Worm (Caenorhabditis elegans): ENCODE results near the gene Y81B9A.2.

Gene Y81B9A.2

ce11 chrX:9171241-9171640 lies 12.7 kb upstream of the Y81B9A.2 start, which contains the start of gene B0563.1:
B0563.1 (plus strand) TSS chrX:9171541.
- TF ChIP-seq sea-2 (GFP tag; optimal IDR thresholded peaks at IDR 0.05) (no peak), nhr-11 (tag; optimal IDR thresholded peaks at IDR 0.05) (no peak), nhr-237 (tag; optimal IDR thresholded peaks at IDR 0.05) (no peak), egl-5 (tag; optimal IDR thresholded peaks at IDR 0.05) (no peak), mdl-1 (tag; optimal IDR thresholded peaks at IDR 0.05) (no peak), snpc-4 (tag; optimal IDR thresholded peaks at IDR 0.05) (no peak), tbx-2 (tag; optimal IDR thresholded peaks at IDR 0.05) (no peak), unc-62 (GFP tag; optimal IDR thresholded peaks at IDR 0.05) (no peak), daf-12 (tag; optimal IDR thresholded peaks at IDR 0.05) (no peak), aly-2 (tag; optimal IDR thresholded peaks at IDR 0.05) (no peak), ztf-4 (tag; optimal IDR thresholded peaks at IDR 0.05) (no peak), ceh-9 (tag; optimal IDR thresholded peaks at IDR 0.05) (no peak), nhr-77 (tag; optimal IDR thresholded peaks at IDR 0.05) (no peak), egl-27 (tag; optimal IDR thresholded peaks at IDR 0.05) (no peak), unc-39 (tag; optimal IDR thresholded peaks at IDR 0.05) (no peak), ztf-11 (tag; optimal IDR thresholded peaks at IDR 0.05) (no peak), fos-1 (tag; optimal IDR thresholded peaks at IDR 0.05) (no peak)

ce11 chrX:9172278-9172677 lies 11.7 kb upstream of the Y81B9A.2 start, which contains the start of gene B0563.18:
B0563.18 (plus strand) TSS chrX:9172578.
- TF ChIP-seq nhr-237 (tag; optimal IDR thresholded peaks at IDR 0.05) (no peak), nhr-67 (tag; optimal IDR thresholded peaks at IDR 0.05) (no peak), elt-3 (tag; optimal IDR thresholded peaks at IDR 0.05) (no peak), hmg-11 (tag; optimal IDR thresholded peaks at IDR 0.05) (no peak), sea-2 (GFP tag; optimal IDR thresholded peaks at IDR 0.05) (no peak), unc-39 (tag; optimal IDR thresholded peaks at IDR 0.05) (no peak), tbx-2 (tag; optimal IDR thresholded peaks at IDR 0.05) (no peak), elt-1 (tag; optimal IDR thresholded peaks at IDR 0.05) (no peak), aly-2 (tag; optimal IDR thresholded peaks at IDR 0.05) (no peak), eor-1 (tag; optimal IDR thresholded peaks at IDR 0.05) (no peak), lin-39 (tag; optimal IDR thresholded peaks at IDR 0.05) (no peak), fkh-10 (GFP tag; optimal IDR thresholded peaks at IDR 0.05) (no peak), fos-1 (tag; optimal IDR thresholded peaks at IDR 0.05) (no peak), nhr-12 (tag; optimal IDR thresholded peaks at IDR 0.05) (no peak), zag-1 (tag; optimal IDR thresholded peaks at IDR 0.05) (no peak), egl-5 (tag; optimal IDR thresholded peaks at IDR 0.05) (no peak), elt-2 (tag; optimal IDR thresholded peaks at IDR 0.05) (no peak), mml-1 (tag; optimal IDR thresholded peaks at IDR 0.05) (no peak), daf-12 (tag; optimal IDR thresholded peaks at IDR 0.05) (no peak)

ce11 chrX:9172733-9173132 lies 11.2 kb upstream of the Y81B9A.2 start:
- TF ChIP-seq aly-2 (tag; optimal IDR thresholded peaks at IDR 0.05) (no peak), elt-1 (tag; optimal IDR thresholded peaks at IDR 0.05) (no peak), nhr-67 (tag; optimal IDR thresholded peaks at IDR 0.05) (no peak), sea-2 (GFP tag; optimal IDR thresholded peaks at IDR 0.05) (no peak), nhr-77 (tag; optimal IDR thresholded peaks at IDR 0.05) (no peak), lin-39 (tag; optimal IDR thresholded peaks at IDR 0.05) (no peak), jun-1 (tag; optimal IDR thresholded peaks at IDR 0.05) (no peak), egl-5 (tag; optimal IDR thresholded peaks at IDR 0.05) (no peak), unc-39 (tag; optimal IDR thresholded peaks at IDR 0.05) (no peak), ama-1 (optimal IDR thresholded peaks at IDR 0.05) (no peak), nhr-11 (tag; optimal IDR thresholded peaks at IDR 0.05) (no peak), ceh-16 (tag; optimal IDR thresholded peaks at IDR 0.05) (no peak), tbx-2 (tag; optimal IDR thresholded peaks at IDR 0.05) (no peak), pqm-1 (tag; optimal IDR thresholded peaks at IDR 0.05) (no peak)

- no peak for TF ChIP-seq daf-12 (tag; optimal IDR thresholded peaks at IDR 0.05)
- TF ChIP-seq pha-4 (tag; optimal IDR thresholded peaks at IDR 0.05): no peak
- no peak for TF ChIP-seq aly-2 (tag; optimal IDR thresholded peaks at IDR 0.05)
- TF ChIP-seq ztf-11 (tag; optimal IDR thresholded peaks at IDR 0.05): no peak
- TF ChIP-seq ceh-82 (tag; optimal IDR thresholded peaks at IDR 0.05): no peak
- TF ChIP-seq nhr-76 (tag; optimal IDR thresholded peaks at IDR 0.05): no peak
- no peak for TF ChIP-seq egl-27 (tag; optimal IDR thresholded peaks at IDR 0.05)
- no peak for TF ChIP-seq mml-1 (tag; optimal IDR thresholded peaks at IDR 0.05)
- no peak for TF ChIP-seq lin-39 (tag; optimal IDR thresholded peaks at IDR 0.05)
- no peak for TF ChIP-seq nhr-28 (tag; optimal IDR thresholded peaks at IDR 0.05)
- TF ChIP-seq sea-2 (GFP tag; optimal IDR thresholded peaks at IDR 0.05): no peak
- TF ChIP-seq egl-5 (tag; optimal IDR thresholded peaks at IDR 0.05): no peak
- no peak for TF ChIP-seq eor-1 (tag; optimal IDR thresholded peaks at IDR 0.05)
- TF ChIP-seq elt-3 (tag; optimal IDR thresholded peaks at IDR 0.05): no peak
- TF ChIP-seq hmg-11 (tag; optimal IDR thresholded peaks at IDR 0.05): no peak
- TF ChIP-seq pqm-1 (tag; optimal IDR thresholded peaks at IDR 0.05): no peak
- no peak for TF ChIP-seq ceh-16 (tag; optimal IDR thresholded peaks at IDR 0.05)
Observed at ce11 chrX:9174409-9174808, 9.5 kb upstream of the Y81B9A.2 start, which contains the start of gene B0563.8. B0563.8 (minus strand) TSS chrX:9174509.

Measured in whole organism, L3 larva.